Worm (Caenorhabditis elegans) whole organism, mixed stage, embryonic: ENCODE data around the gene C17G10.7.

Source experiments
- mep-1 ChIP-seq: fragments of 150-350 bp; optimal IDR thresholded peaks from 2 replicates; lab custom pipeline; 2017; ENCODE audit warnings: missing biosample characterization, missing genetic modification reagents, missing genetic modification characterization, inconsistent platforms
- nhr-2 ChIP-seq: fragments of 150-350 bp; optimal IDR thresholded peaks from 2 replicates; lab custom pipeline; 2014; ENCODE audit warnings: missing biosample characterization, missing genetic modification characterization
- sem-2 ChIP-seq: fragments of 200-800 bp; sonication (Bioruptor generic); optimal IDR thresholded peaks from 2 replicates; lab custom pipeline; 2018; ENCODE audit warnings: mild to moderate bottlenecking, missing genetic modification characterization, missing compliant biosample characterization
- ztf-11 ChIP-seq: fragments of 150-350 bp; optimal IDR thresholded peaks from 2 replicates; lab custom pipeline; 2014; ENCODE audit warnings: missing biosample characterization, missing genetic modification characterization

ce11 chrII:5565082-5565623 lies 42.5 kb downstream of the C17G10.7 start:
- TF ChIP-seq mep-1 (tag; lab: Kevin White, UChicago) (no peak), nhr-2 (no peak), sem-2 (GFP tag; lab: Kevin White, UChicago) (no peak), ztf-11 (tag; lab: Kevin White, UChicago) (no peak)
